Worm (Caenorhabditis elegans) whole organism, L2 larva: ENCODE measurements around the gene bcl-7.

Experiments used
- F13H6.1 ChIP-seq: sonication (generic microtip); optimal IDR thresholded peaks from 2 replicates; lab custom pipeline; 2016; ENCODE audit warnings: missing genetic modification characterization, missing compliant biosample characterization
- R02D3.7 ChIP-seq: fragments of 150-350 bp; optimal IDR thresholded peaks from 2 replicates; lab custom pipeline; 2014; ENCODE audit warnings: missing biosample characterization, missing genetic modification characterization
- ama-1 ChIP-seq: fragments of 150-350 bp; optimal IDR thresholded peaks from 2 replicates; lab custom pipeline; 2018; ENCODE audit warnings: inconsistent platforms
- egl-27 ChIP-seq: sonication (generic microtip); optimal IDR thresholded peaks from 3 replicates; lab custom pipeline; 2017; ENCODE audit warnings: missing biosample characterization, missing genetic modification reagents, missing genetic modification characterization
- elt-1 ChIP-seq: fragments of 150-350 bp; optimal IDR thresholded peaks from 2 replicates; lab custom pipeline; 2014; ENCODE audit warnings: missing biosample characterization, missing genetic modification characterization
- lsy-2 ChIP-seq, 2 experiments: fragments of 150-350 bp in 1 of 2; sonication (generic microtip) in 1 of 2; optimal IDR thresholded peaks; 2 replicates each; lab custom pipeline; 2014 to 2017; ENCODE audit warnings: missing biosample characterization in 2 of 2, missing genetic modification characterization in 2 of 2
- nhr-21 ChIP-seq: fragments of 150-350 bp; optimal IDR thresholded peaks from 2 replicates; lab custom pipeline; 2014; ENCODE audit warnings: missing biosample characterization, missing genetic modification characterization
- nhr-237 ChIP-seq: fragments of 150-350 bp; optimal IDR thresholded peaks from 2 replicates; lab custom pipeline; 2014; ENCODE audit warnings: missing biosample characterization, missing genetic modification characterization
- skn-1 ChIP-seq: sonication (generic microtip); optimal IDR thresholded peaks from 2 replicates; lab custom pipeline; 2017; ENCODE audit warnings: missing biosample characterization, missing genetic modification characterization
- snpc-4 ChIP-seq: fragments of 150-350 bp; optimal IDR thresholded peaks from 2 replicates; lab custom pipeline; 2014; ENCODE audit warnings: missing biosample characterization, missing genetic modification characterization
- unc-39 ChIP-seq: fragments of 150-350 bp; optimal IDR thresholded peaks from 2 replicates; lab custom pipeline; 2014; ENCODE audit warnings: missing biosample characterization, missing genetic modification characterization
- unc-55 ChIP-seq: fragments of 150-350 bp; sonication (generic microtip); optimal IDR thresholded peaks from 3 replicates; lab custom pipeline; 2014; ENCODE audit warnings: missing biosample characterization, missing genetic modification reagents, missing genetic modification characterization
- unc-62 ChIP-seq: fragments of 150-350 bp; optimal IDR thresholded peaks from 2 replicates; lab custom pipeline; 2014; ENCODE audit warnings: missing biosample characterization, missing genetic modification reagents, missing genetic modification characterization
- ztf-11 ChIP-seq: sonication (generic microtip); optimal IDR thresholded peaks from 2 replicates; lab custom pipeline; 2017; ENCODE audit warnings: missing biosample characterization, missing genetic modification characterization

ce11 chrIII:5876140-5876675 is 49.7 kb upstream of the bcl-7 start, which contains the start of gene aldo-2:
- TF ChIP-seq nhr-237 (tag; lab: Kevin White, UChicago) (no peak), F13H6.1 (tag; lab: Kevin White, UChicago) (peak; percentile 15), unc-62 (no peak), elt-1 (no peak), nhr-21 (peak; percentile 25), ama-1 (lab: Kevin White, UChicago) (peak; percentile 86), R02D3.7 (tag; lab: Kevin White, UChicago) (no peak), egl-27 (tag; lab: Kevin White, UChicago) (no peak), lsy-2 (tag; optimal IDR thresholded peaks at IDR 0.05; lab: Kevin White, UChicago) (no peak), snpc-4 (tag; lab: Kevin White, UChicago) (no peak), ztf-11 (no peak), skn-1 (no peak), unc-39 (no peak), unc-55 (GFP tag; lab: Kevin White, UChicago) (no peak)
